Worm (Caenorhabditis elegans): Measurements from ENCODE around the gene plr-1.
A peak's percentile ranks its signal among the peaks of the same experiment; 100 is the strongest.

plr-1 gene

DNA sequence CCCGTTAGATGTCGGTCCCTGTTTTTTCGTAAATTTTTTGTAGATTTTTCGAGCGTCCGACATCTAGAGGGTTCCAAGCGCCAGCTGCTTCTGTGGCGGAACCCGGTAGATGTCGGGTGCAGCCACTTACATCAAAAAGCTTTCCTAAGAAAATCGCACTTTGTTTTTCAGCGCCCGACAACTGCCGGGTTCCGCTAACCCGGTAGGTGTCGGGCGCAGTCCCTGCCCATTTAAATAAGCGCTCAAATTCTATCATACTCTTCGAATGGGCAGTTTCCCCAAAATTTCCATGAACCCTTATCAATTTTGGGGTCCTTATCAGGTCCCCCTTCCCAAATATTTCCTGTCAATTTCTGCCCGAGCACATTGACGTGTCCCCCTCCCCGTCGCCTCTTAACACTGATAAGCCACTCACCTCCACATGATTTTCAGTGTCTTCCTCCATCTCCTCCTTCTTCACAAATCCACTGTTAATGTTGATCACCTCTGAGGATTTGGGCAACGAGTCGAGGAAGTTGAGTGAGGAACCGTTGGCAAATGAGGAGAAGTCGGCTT is 8.8 kb downstream of the plr-1 start:
- no peak for TF ChIP-seq hlh-1 (tag; optimal IDR thresholded peaks at IDR 0.05)
- TF ChIP-seq ces-1 (GFP tag; optimal IDR thresholded peaks at IDR 0.05) = no peak
- TF ChIP-seq elt-1 (tag; optimal IDR thresholded peaks at IDR 0.05; ENCODE audit: borderline replicate concordance, insufficient read depth) = no peak
- TF ChIP-seq nhr-76 (tag; optimal IDR thresholded peaks at IDR 0.05) = no peak

ce11 chrIII:11466420-11467188 is 9.9 kb downstream of the plr-1 start:
- TF ChIP-seq pha-4 (tag; optimal IDR thresholded peaks at IDR 0.05) = no peak
- TF ChIP-seq unc-120 (tag; optimal IDR thresholded peaks at IDR 0.05; ENCODE audit: poor library complexity, severe bottlenecking) = peak; percentile 61
- no peak for TF ChIP-seq cnd-1 (tag; optimal IDR thresholded peaks at IDR 0.05)
- no peak for TF ChIP-seq M03D4.4 (tag; optimal IDR thresholded peaks at IDR 0.05)
- peak; percentile 54 for TF ChIP-seq ceh-83 (GFP tag; optimal IDR thresholded peaks at IDR 0.05)
- no peak for TF ChIP-seq ham-2 (GFP tag; optimal IDR thresholded peaks at IDR 0.05)
- no peak for TF ChIP-seq mep-1 (tag; optimal IDR thresholded peaks at IDR 0.05)
- no peak for TF ChIP-seq snpc-4 (tag; optimal IDR thresholded peaks at IDR 0.05)
- no peak for TF ChIP-seq lsy-2 (tag; optimal IDR thresholded peaks at IDR 0.05)
- no peak for TF ChIP-seq ceh-39 (tag; optimal IDR thresholded peaks at IDR 0.05)
- no peak for TF ChIP-seq mab-5 (tag; optimal IDR thresholded peaks at IDR 0.05)
- TF ChIP-seq bed-3 (GFP tag; optimal IDR thresholded peaks at IDR 0.05) = no peak
- no peak for TF ChIP-seq blmp-1 (tag; optimal IDR thresholded peaks at IDR 0.05)
- TF ChIP-seq nhr-237 (tag; optimal IDR thresholded peaks at IDR 0.05) = no peak
- no peak for TF ChIP-seq elt-1 (tag; optimal IDR thresholded peaks at IDR 0.05; ENCODE audit: borderline replicate concordance, insufficient read depth)
- TF ChIP-seq hlh-1 (tag; optimal IDR thresholded peaks at IDR 0.05) = peak; percentile 20
- no peak for TF ChIP-seq nhr-12 (tag; optimal IDR thresholded peaks at IDR 0.05)
- no peak for TF ChIP-seq flh-1 (GFP tag; optimal IDR thresholded peaks at IDR 0.05)
- TF ChIP-seq nhr-76 (tag; optimal IDR thresholded peaks at IDR 0.05) = no peak
- TF ChIP-seq nhr-28 (tag; optimal IDR thresholded peaks at IDR 0.05) = no peak
- TF ChIP-seq nhr-2 (tag; optimal IDR thresholded peaks at IDR 0.05) = no peak
- peak; percentile 52 for TF ChIP-seq sptf-1 (tag; optimal IDR thresholded peaks at IDR 0.05)

DNA sequence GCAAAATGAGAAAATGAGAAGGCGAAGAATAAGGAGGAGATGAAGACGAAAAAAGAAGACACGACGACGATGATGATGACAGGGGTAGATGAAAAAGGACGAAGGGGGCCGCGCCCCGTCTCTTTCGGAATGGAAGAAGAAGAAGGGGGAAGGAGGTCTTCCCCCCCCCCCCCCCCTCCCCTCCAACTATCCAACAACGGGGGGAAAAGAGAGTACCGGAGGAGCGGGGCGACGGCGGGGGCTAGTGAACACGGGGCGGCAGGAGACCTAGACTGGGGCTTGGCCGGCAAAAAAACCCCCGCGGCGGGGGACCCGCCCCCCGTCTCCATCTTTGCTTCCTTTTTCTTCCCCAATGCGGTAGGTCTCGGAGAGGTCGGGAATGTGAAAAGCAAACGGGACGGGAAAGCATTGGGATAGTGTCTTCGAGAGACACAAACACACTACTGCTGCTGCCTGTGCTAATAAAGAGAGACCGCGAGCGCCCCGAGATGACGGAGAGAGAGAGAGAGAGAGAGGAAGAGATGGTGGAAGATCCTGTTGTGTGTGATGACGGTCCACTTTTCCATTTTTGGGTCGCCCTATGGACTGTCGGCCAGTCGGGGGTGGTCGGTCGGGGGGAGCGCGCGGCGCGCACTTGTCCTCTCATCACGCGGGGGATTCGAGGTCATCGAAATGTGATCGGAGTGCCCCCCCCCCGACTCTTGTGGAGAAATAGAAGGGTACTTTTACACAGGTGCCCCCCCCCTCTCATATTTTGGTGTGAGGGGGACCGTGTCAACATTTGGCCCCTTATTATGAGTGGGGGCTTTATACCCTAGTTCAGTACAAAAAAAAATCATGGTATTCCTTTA is 11.2 kb downstream of the plr-1 start:
- TF ChIP-seq ham-2 (GFP tag; optimal IDR thresholded peaks at IDR 0.05) (peak; percentile 96), unc-120 (tag; optimal IDR thresholded peaks at IDR 0.05; ENCODE audit: poor library complexity, severe bottlenecking) (peak; percentile 13), cnd-1 (tag; optimal IDR thresholded peaks at IDR 0.05) (peak; percentile 5), lsy-2 (tag; optimal IDR thresholded peaks at IDR 0.05) (no peak), unc-62 (GFP tag; optimal IDR thresholded peaks at IDR 0.05) (no peak), mep-1 (tag; optimal IDR thresholded peaks at IDR 0.05) (no peak)

ce11 chrIII:11470311-11470858 is 13.7 kb downstream of the plr-1 start, which contains the start of gene bed-2:
Gene bed-2, minus strand, starts transcription at chrIII:11470808.
- TF ChIP-seq ceh-83 (GFP tag; optimal IDR thresholded peaks at IDR 0.05) = no peak
- TF ChIP-seq elt-1 (tag; optimal IDR thresholded peaks at IDR 0.05; ENCODE audit: borderline replicate concordance, insufficient read depth) = no peak
- no peak for TF ChIP-seq nhr-237 (tag; optimal IDR thresholded peaks at IDR 0.05)
- TF ChIP-seq unc-39 (tag; optimal IDR thresholded peaks at IDR 0.05) = no peak
- TF ChIP-seq unc-120 (tag; optimal IDR thresholded peaks at IDR 0.05; ENCODE audit: poor library complexity, severe bottlenecking) = no peak
- TF ChIP-seq cnd-1 (tag; optimal IDR thresholded peaks at IDR 0.05) = no peak
- TF ChIP-seq sptf-1 (tag; optimal IDR thresholded peaks at IDR 0.05) = no peak
- TF ChIP-seq hlh-1 (tag; optimal IDR thresholded peaks at IDR 0.05) = no peak
- TF ChIP-seq lin-32 (GFP tag; optimal IDR thresholded peaks at IDR 0.05) = no peak
- no peak for TF ChIP-seq sem-2 (GFP tag; optimal IDR thresholded peaks at IDR 0.05)
- no peak for TF ChIP-seq ces-1 (GFP tag; optimal IDR thresholded peaks at IDR 0.05)
- no peak for TF ChIP-seq ztf-11 (tag; optimal IDR thresholded peaks at IDR 0.05)
- TF ChIP-seq unc-62 (GFP tag; optimal IDR thresholded peaks at IDR 0.05) = no peak
- no peak for TF ChIP-seq lsy-2 (tag; optimal IDR thresholded peaks at IDR 0.05)
- TF ChIP-seq snpc-4 (tag; optimal IDR thresholded peaks at IDR 0.05) = no peak
- TF ChIP-seq nhr-28 (tag; optimal IDR thresholded peaks at IDR 0.05) = no peak
